Fruit fly (Drosophila melanogaster): ENCODE measurements around the gene CG7668.

CG7668 gene

DNA sequence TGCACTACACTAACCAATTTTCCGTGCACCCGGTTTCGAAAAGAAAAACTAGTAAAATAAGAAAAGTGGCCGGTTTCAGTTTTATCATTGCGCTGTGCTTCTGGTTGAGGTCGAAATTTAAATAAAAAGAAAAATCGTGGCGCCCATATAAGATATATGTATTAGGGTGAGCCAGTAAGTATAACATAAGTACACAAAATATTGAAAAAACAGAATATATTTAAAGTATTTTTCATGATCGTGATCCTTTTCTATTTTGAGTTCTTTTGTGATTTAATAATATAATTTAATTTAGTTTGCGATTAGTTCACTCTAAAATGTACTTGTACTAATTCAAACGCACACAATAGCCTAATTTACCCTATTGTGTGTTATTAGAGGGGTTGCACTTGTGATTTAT, 13.6 kb upstream of the CG7668 start, which contains the start of gene Csas:
Csas (minus strand) TSS at position 101 of the 400 bp plus-strand sequence.
- TF ChIP-seq CG16779 (tag; optimal IDR thresholded peaks at IDR 0.05) (no peak), CG15336 (GFP tag; IDR thresholded peaks at IDR 0.05) (peak; percentile 29; the same call in 1 of the 2 replicates), Met (GFP tag; optimal IDR thresholded peaks at IDR 0.05) (no peak), vri (GFP tag; optimal IDR thresholded peaks at IDR 0.05) (no peak), salr (GFP tag; optimal IDR thresholded peaks at IDR 0.05) (no peak), svp (GFP tag) (no peak), CG8632 (GFP tag; optimal IDR thresholded peaks at IDR 0.05) (no peak)

DNA sequence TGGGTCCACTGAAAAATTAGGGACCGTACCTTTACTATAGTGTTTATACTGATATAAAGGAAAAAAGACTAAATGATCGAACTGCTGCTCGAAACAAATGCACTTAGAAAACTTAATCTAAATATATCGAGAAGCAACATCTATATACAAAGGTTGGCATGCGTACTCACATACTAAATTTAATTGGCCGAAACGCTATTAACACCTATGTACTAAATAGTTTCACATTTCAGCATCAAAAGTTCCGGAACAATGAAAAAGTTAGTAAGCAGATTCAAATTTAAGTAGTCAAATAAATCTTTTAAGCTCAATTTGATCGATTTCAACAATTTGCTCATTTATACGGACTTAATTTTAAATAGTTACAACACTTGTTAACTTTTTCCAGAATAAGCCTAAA, 11.4 kb upstream of the CG7668 start, which contains the start of gene fln:
fln (minus strand) TSS at position 101 of the 400 bp plus-strand sequence.
- TF ChIP-seq CG8319 (GFP tag; optimal IDR thresholded peaks at IDR 0.05), result no peak
- no peak for TF ChIP-seq CG10669 (GFP tag; optimal IDR thresholded peaks at IDR 0.05)
- TF ChIP-seq CG11762 (GFP tag; optimal IDR thresholded peaks at IDR 0.05; ENCODE audit: insufficient read depth), result no peak
- no peak for TF ChIP-seq CG8119 (GFP tag; IDR thresholded peaks at IDR 0.05)
- TF ChIP-seq cyc (GFP tag; optimal IDR thresholded peaks at IDR 0.05), result no peak
- no peak for TF ChIP-seq fd85E (GFP tag; optimal IDR thresholded peaks at IDR 0.05)
- no peak for TF ChIP-seq CG11294 (GFP tag; IDR thresholded peaks at IDR 0.05)
- TF ChIP-seq Hr39 (GFP tag; optimal IDR thresholded peaks at IDR 0.05), result no peak
- TF ChIP-seq CG6792 (GFP tag; optimal IDR thresholded peaks at IDR 0.05), result no peak
- no peak for TF ChIP-seq Eip75B (GFP tag; optimal IDR thresholded peaks at IDR 0.05)
- TF ChIP-seq Smox (GFP tag; optimal IDR thresholded peaks at IDR 0.05), result no peak
- no peak for TF ChIP-seq Ets96B (tag; optimal IDR thresholded peaks at IDR 0.05)
- no peak for TF ChIP-seq achi (GFP tag; optimal IDR thresholded peaks at IDR 0.05)
- no peak for TF ChIP-seq salr (GFP tag; optimal IDR thresholded peaks at IDR 0.05)
- no peak for TF ChIP-seq Gug (GFP tag; IDR thresholded peaks at IDR 0.05)
- no peak for TF ChIP-seq CG3032 (tag; optimal IDR thresholded peaks at IDR 0.05)
- no peak for TF ChIP-seq vri (GFP tag; optimal IDR thresholded peaks at IDR 0.05)

- TF ChIP-seq Hr4 (GFP tag; optimal IDR thresholded peaks at IDR 0.05) (peak; percentile 1), dsx (GFP tag; optimal IDR thresholded peaks at IDR 0.05; ENCODE audit: poor library complexity, severe bottlenecking) (no peak), fkh (GFP tag; optimal IDR thresholded peaks at IDR 0.05) (peak; percentile 73), fd59A (GFP tag; optimal IDR thresholded peaks at IDR 0.05) (no peak), pdm3 (GFP tag; optimal IDR thresholded peaks at IDR 0.05) (no peak), Hr39 (GFP tag; optimal IDR thresholded peaks at IDR 0.05) (no peak), cyc (GFP tag; optimal IDR thresholded peaks at IDR 0.05) (no peak), CG10669 (GFP tag; optimal IDR thresholded peaks at IDR 0.05) (no peak), CG31627 (GFP tag; optimal IDR thresholded peaks at IDR 0.05) (peak; percentile 15), lz (GFP tag; optimal IDR thresholded peaks at IDR 0.05) (peak; percentile 14)
These were observed 10.8 kb upstream of the CG7668 start, which contains the start of the genes CG7646 and Nca for dm6 chr3L:19991714-19992231. Gene CG7646, plus strand, starts transcription at chr3L:19991887. Gene Nca, plus strand, starts transcription at chr3L:19991887.

dm6 chr3L:19994015-19994414, 8.5 kb upstream of the CG7668 start:
- no peak for TF ChIP-seq Ets21C (GFP tag; optimal IDR thresholded peaks at IDR 0.05)
- TF ChIP-seq Sox15 (GFP tag; optimal IDR thresholded peaks at IDR 0.05), result no peak

- TF ChIP-seq Eip78C (GFP tag), result peak; percentile 68
- TF ChIP-seq CG8319 (GFP tag; optimal IDR thresholded peaks at IDR 0.05), result no peak
- no peak for TF ChIP-seq spab (GFP tag; optimal IDR thresholded peaks at IDR 0.05)
- no peak for TF ChIP-seq Sox15 (GFP tag; optimal IDR thresholded peaks at IDR 0.05)
- no peak for TF ChIP-seq fd59A (GFP tag; optimal IDR thresholded peaks at IDR 0.05)
These were observed 2.3 kb upstream of the CG7668 start, which contains the start of the genes Tom20 and Gabat for dm6 chr3L:20000081-20000736. Gene Tom20, plus strand, starts transcription at chr3L:20000644. Gene Gabat, minus strand, starts transcription at chr3L:20000686.

Data from whole organism, prepupa.